Worm (Caenorhabditis elegans): ENCODE data around the gene srw-108.

Gene srw-108

ce11 chrV:486684-487083, 41.0 kb upstream of the srw-108 start, which contains the start of gene nhr-211:
TSS of gene nhr-211 (plus strand) at chrV:486984.
- no peak for TF ChIP-seq mbf-1 (tag; optimal IDR thresholded peaks at IDR 0.05)
- no peak for TF ChIP-seq lin-39 (tag; optimal IDR thresholded peaks at IDR 0.05)

DNA sequence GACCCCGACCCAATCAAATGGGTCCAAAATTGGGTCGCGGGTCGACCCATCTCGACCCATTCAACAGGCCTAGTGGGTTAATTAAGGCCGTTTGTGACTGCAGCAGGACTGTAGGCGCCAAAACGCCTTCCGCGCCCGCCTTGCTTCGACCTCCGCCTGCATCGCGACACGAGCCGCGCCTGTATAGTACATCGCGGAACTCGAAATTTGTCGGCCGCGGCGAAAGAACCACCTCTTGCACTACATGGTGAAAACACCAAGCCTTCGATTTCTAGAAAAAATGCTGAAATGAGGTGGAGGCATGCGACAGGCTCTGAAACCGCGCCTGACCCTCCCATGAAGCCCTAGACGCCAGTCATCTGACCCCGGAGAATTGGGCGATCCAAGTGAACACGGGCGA, 39.7 kb upstream of the srw-108 start:
- TF ChIP-seq dmd-4 (tag; optimal IDR thresholded peaks at IDR 0.05) (no peak), elt-1 (tag; optimal IDR thresholded peaks at IDR 0.05) (no peak), nhr-21 (tag; optimal IDR thresholded peaks at IDR 0.05) (no peak), lin-11 (tag; optimal IDR thresholded peaks at IDR 0.05) (no peak), alr-1 (tag; optimal IDR thresholded peaks at IDR 0.05) (no peak), sma-3 (GFP tag; optimal IDR thresholded peaks at IDR 0.05) (no peak), C34F6.9 (tag; optimal IDR thresholded peaks at IDR 0.05) (no peak), peb-1 (tag; optimal IDR thresholded peaks at IDR 0.05) (no peak), nhr-237 (tag; optimal IDR thresholded peaks at IDR 0.05) (no peak), lin-39 (tag; optimal IDR thresholded peaks at IDR 0.05) (no peak), nhr-23 (tag; optimal IDR thresholded peaks at IDR 0.05) (no peak), blmp-1 (tag; optimal IDR thresholded peaks at IDR 0.05; ENCODE audit: insufficient read depth) (no peak), nhr-11 (tag; optimal IDR thresholded peaks at IDR 0.05) (no peak), ama-1 (optimal IDR thresholded peaks at IDR 0.05) (no peak), nhr-10 (tag; optimal IDR thresholded peaks at IDR 0.05) (no peak)

DNA sequence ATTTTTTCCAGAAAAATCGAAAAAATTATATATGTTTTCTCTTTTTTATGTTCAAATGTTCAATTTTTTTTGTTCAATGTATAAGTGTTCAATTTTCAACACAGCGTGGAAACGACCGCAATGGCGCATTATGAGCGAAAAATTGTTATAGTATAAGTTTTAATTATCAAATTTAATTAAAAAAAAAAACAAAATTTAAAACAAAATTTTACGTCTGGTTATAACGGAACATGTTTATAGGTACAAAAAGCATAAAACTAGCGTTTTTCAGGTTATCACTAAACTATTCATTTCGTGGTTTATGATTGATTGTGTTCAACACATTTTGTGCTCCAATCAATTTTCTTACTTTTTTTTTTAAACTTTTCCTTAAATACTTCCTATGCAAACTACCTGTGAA, 38.4 kb upstream of the srw-108 start, which contains the start of gene nhr-106:
Gene nhr-106 (plus strand): TSS at position 301 of the 400 bp plus-strand sequence.
- TF ChIP-seq elt-1 (tag; optimal IDR thresholded peaks at IDR 0.05), result no peak
- peak; percentile 41 for TF ChIP-seq fos-1 (tag; optimal IDR thresholded peaks at IDR 0.05)
- no peak for TF ChIP-seq sma-9 (GFP tag; optimal IDR thresholded peaks at IDR 0.05)
- no peak for TF ChIP-seq sma-9 (tag; optimal IDR thresholded peaks at IDR 0.05)

DNA sequence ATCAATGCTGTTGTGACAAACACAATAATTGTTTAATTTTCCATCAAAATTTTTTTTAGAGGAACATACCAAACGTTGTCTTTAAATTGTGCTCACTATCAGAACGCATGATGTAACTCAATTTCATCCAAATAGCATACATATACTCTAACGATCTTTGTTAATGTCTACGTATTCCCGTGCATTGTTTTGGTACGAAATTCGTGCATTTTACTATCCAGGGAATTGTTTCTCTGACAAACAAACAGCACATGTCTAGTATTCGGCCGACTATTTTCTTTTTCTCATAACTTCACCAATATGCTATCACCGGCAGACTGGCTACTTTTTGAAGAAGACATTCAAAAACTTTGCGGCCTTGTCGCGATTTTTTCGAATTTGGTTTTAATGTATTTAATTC, 36.3 kb upstream of the srw-108 start, which contains the start of gene str-196:
Gene str-196 (plus strand): TSS at position 301 of the 400 bp plus-strand sequence.
- no peak for TF ChIP-seq elt-1 (tag; optimal IDR thresholded peaks at IDR 0.05)
- TF ChIP-seq ZK546.5 (tag; optimal IDR thresholded peaks at IDR 0.05), result no peak
- TF ChIP-seq zag-1 (tag; optimal IDR thresholded peaks at IDR 0.05), result no peak
- TF ChIP-seq ama-1 (optimal IDR thresholded peaks at IDR 0.05), result no peak
- no peak for TF ChIP-seq nhr-25 (tag; optimal IDR thresholded peaks at IDR 0.05)
- TF ChIP-seq ztf-11 (tag; optimal IDR thresholded peaks at IDR 0.05), result no peak
- TF ChIP-seq nhr-12 (tag; optimal IDR thresholded peaks at IDR 0.05), result no peak
- TF ChIP-seq unc-39 (tag; optimal IDR thresholded peaks at IDR 0.05), result no peak

ce11 chrV:494284-494683, 33.4 kb upstream of the srw-108 start, which contains the start of gene nhr-131:
TSS of gene nhr-131 (plus strand) at chrV:494370.
- TF ChIP-seq nhr-129 (tag; optimal IDR thresholded peaks at IDR 0.05) (peak; percentile 48), ztf-1 (GFP tag; conservative IDR thresholded peaks at IDR 0.05) (no peak), gmeb-1 (tag; optimal IDR thresholded peaks at IDR 0.05) (peak; percentile 20), fos-1 (tag; optimal IDR thresholded peaks at IDR 0.05) (peak; percentile 72), sma-9 (GFP tag; optimal IDR thresholded peaks at IDR 0.05) (peak; percentile 73), sma-9 (tag; optimal IDR thresholded peaks at IDR 0.05) (no peak), elt-1 (tag; optimal IDR thresholded peaks at IDR 0.05) (no peak), crh-2 (tag; optimal IDR thresholded peaks at IDR 0.05) (peak; percentile 27)

DNA sequence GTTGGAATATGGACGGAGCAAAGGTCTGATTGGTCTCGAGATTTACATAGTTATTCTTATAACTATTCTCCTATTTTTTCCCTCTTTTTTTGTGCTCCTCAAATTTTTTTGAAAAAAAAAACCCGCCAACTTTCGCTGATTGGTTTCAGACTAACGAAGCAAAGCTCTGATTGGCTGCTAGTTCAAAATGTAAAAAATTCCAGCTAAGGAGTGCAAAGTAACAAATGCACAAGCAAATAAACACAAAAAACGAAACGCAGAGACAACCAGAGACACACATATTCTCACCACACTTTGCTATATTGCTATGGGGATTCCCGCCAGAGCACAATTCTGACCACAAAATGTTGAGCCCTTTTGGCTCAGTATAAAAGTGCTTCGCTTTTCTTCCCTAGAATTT, 30.3 kb upstream of the srw-108 start, which contains the start of gene T01G6.1:
Gene T01G6.1 (plus strand): TSS at position 301 of the 400 bp plus-strand sequence.
- TF ChIP-seq snpc-4 (tag; optimal IDR thresholded peaks at IDR 0.05) (no peak), ztf-4 (tag; optimal IDR thresholded peaks at IDR 0.05) (no peak), Y55F3AM.14 (GFP tag; optimal IDR thresholded peaks at IDR 0.05) (no peak), ceh-82 (tag; optimal IDR thresholded peaks at IDR 0.05) (no peak), elt-3 (tag; optimal IDR thresholded peaks at IDR 0.05) (no peak), zag-1 (tag; optimal IDR thresholded peaks at IDR 0.05) (no peak), nhr-6 (tag; optimal IDR thresholded peaks at IDR 0.05) (no peak), lin-39 (tag; optimal IDR thresholded peaks at IDR 0.05) (no peak), nhr-77 (tag; optimal IDR thresholded peaks at IDR 0.05) (no peak), nhr-129 (tag; optimal IDR thresholded peaks at IDR 0.05) (no peak), aly-2 (tag; optimal IDR thresholded peaks at IDR 0.05) (no peak), blmp-1 (tag; optimal IDR thresholded peaks at IDR 0.05; ENCODE audit: insufficient read depth) (no peak), mdl-1 (tag; optimal IDR thresholded peaks at IDR 0.05) (no peak)
